Worm (Caenorhabditis elegans) whole organism, L2 larva: ENCODE measurements around the gene lntl-1.
A peak's percentile ranks its signal among the peaks of the same experiment; 100 is the strongest.

Source experiments
- F13H6.1 ChIP-seq: sonication (generic microtip); optimal IDR thresholded peaks from 2 replicates; lab custom pipeline; 2016; ENCODE audit warnings: missing genetic modification characterization, missing compliant biosample characterization
- elt-1 ChIP-seq: fragments of 150-350 bp; optimal IDR thresholded peaks from 2 replicates; lab custom pipeline; 2014; ENCODE audit warnings: missing biosample characterization, missing genetic modification characterization
- fos-1 ChIP-seq: fragments of 150-350 bp; optimal IDR thresholded peaks from 2 replicates; lab custom pipeline; 2014; ENCODE audit warnings: missing biosample characterization, missing genetic modification characterization
- lsy-2 ChIP-seq, 2 experiments: fragments of 150-350 bp in 1 of 2; sonication (generic microtip) in 1 of 2; optimal IDR thresholded peaks; 2 replicates each; lab custom pipeline; 2014 to 2017; ENCODE audit warnings: missing biosample characterization in 2 of 2, missing genetic modification characterization in 2 of 2
- mab-5 ChIP-seq: fragments of 150-350 bp; optimal IDR thresholded peaks from 2 replicates; lab custom pipeline; 2014; ENCODE audit warnings: missing biosample characterization, missing genetic modification characterization
- nhr-12 ChIP-seq: fragments of 150-350 bp; optimal IDR thresholded peaks from 2 replicates; lab custom pipeline; 2014; ENCODE audit warnings: missing biosample characterization, missing genetic modification characterization
- nhr-77 ChIP-seq: fragments of 150-350 bp; optimal IDR thresholded peaks from 2 replicates; lab custom pipeline; 2014; ENCODE audit warnings: missing biosample characterization, missing genetic modification characterization
- skn-1 ChIP-seq: sonication (generic microtip); optimal IDR thresholded peaks from 2 replicates; lab custom pipeline; 2017; ENCODE audit warnings: missing biosample characterization, missing genetic modification characterization
- ztf-11 ChIP-seq: sonication (generic microtip); optimal IDR thresholded peaks from 2 replicates; lab custom pipeline; 2017; ENCODE audit warnings: missing biosample characterization, missing genetic modification characterization

- no peak for TF ChIP-seq mab-5 (tag; lab: Kevin White, UChicago)
- TF ChIP-seq nhr-12: no peak
- TF ChIP-seq lsy-2 (tag; optimal IDR thresholded peaks at IDR 0.05; lab: Kevin White, UChicago): no peak
- no peak for TF ChIP-seq ztf-11 (tag; lab: Kevin White, UChicago)
- TF ChIP-seq fos-1 (tag; lab: Kevin White, UChicago): peak; percentile 60
- TF ChIP-seq nhr-77 (tag; lab: Kevin White, UChicago): no peak
- no peak for TF ChIP-seq skn-1 (tag; lab: Kevin White, UChicago)
- TF ChIP-seq F13H6.1 (tag; lab: Kevin White, UChicago): no peak
- no peak for TF ChIP-seq elt-1 (tag; lab: Kevin White, UChicago)
These were observed 14.1 kb upstream of the lntl-1 start for ce11 chrIV:5820953-5821352.
